Fruit fly (Drosophila melanogaster) whole organism: ENCODE results near the gene CG14568.

Experiments used
- CG8478 ChIP-seq: fragments of >200 bp; optimal IDR thresholded peaks from 2 replicates; lab custom pipeline; 2018; ENCODE audit warnings: inconsistent platforms
- usp ChIP-seq: fragments of >200 bp; optimal IDR thresholded peaks from 2 replicates; lab custom pipeline; 2017; ENCODE audit warnings: missing biosample characterization, missing genetic modification characterization, mixed read lengths

dm6 chr3L:21688607-21689129 lies 44.6 kb downstream of the CG14568 start:
- no peak for TF ChIP-seq usp (GFP tag; lab: Kevin White, UChicago)
- TF ChIP-seq CG8478: no peak
